Worm (Caenorhabditis elegans) whole organism, mixed stage, embryonic: ENCODE measurements around the gene C31G12.3.

ENCODE experiments used
- bed-3 ChIP-seq: fragments of 200-800 bp; sonication (Bioruptor generic); optimal IDR thresholded peaks from 3 replicates; lab custom pipeline; 2018; ENCODE audit warnings: mild to moderate bottlenecking, missing genetic modification characterization, moderate library complexity, missing compliant biosample characterization
- elt-1 ChIP-seq: sonication (generic microtip); optimal IDR thresholded peaks from 2 replicates; lab custom pipeline; 2017; ENCODE audit warnings: missing genetic modification characterization, mild to moderate bottlenecking, missing compliant biosample characterization, antibody characterized with exemption, moderate library complexity, borderline replicate concordance; ENCODE audit not compliant: insufficient read depth
- elt-3 ChIP-seq: fragments of 150-350 bp; optimal IDR thresholded peaks from 2 replicates; lab custom pipeline; 2014; ENCODE audit warnings: missing biosample characterization, missing genetic modification characterization
- nhr-12 ChIP-seq: fragments of 150-350 bp; optimal IDR thresholded peaks from 2 replicates; lab custom pipeline; 2014; ENCODE audit warnings: missing biosample characterization, missing genetic modification characterization
- nhr-2 ChIP-seq: fragments of 150-350 bp; optimal IDR thresholded peaks from 2 replicates; lab custom pipeline; 2014; ENCODE audit warnings: missing biosample characterization, missing genetic modification characterization
- unc-62 ChIP-seq: fragments of 150-350 bp; optimal IDR thresholded peaks from 2 replicates; lab custom pipeline; 2014; ENCODE audit warnings: missing biosample characterization, missing genetic modification reagents, missing genetic modification characterization

ce11 chrV:18224353-18224752 lies 39.3 kb downstream of the C31G12.3 start, which contains the start of gene F16H6.10:
- TF ChIP-seq elt-3 (tag; lab: Kevin White, UChicago) (no peak), nhr-2 (tag; lab: Kevin White, UChicago) (no peak), nhr-12 (no peak), unc-62 (GFP tag; lab: Kevin White, UChicago) (no peak), elt-1 (no peak), bed-3 (no peak)
